Fruit fly (Drosophila melanogaster): Measurements from ENCODE around the gene CG34456.

DNA sequence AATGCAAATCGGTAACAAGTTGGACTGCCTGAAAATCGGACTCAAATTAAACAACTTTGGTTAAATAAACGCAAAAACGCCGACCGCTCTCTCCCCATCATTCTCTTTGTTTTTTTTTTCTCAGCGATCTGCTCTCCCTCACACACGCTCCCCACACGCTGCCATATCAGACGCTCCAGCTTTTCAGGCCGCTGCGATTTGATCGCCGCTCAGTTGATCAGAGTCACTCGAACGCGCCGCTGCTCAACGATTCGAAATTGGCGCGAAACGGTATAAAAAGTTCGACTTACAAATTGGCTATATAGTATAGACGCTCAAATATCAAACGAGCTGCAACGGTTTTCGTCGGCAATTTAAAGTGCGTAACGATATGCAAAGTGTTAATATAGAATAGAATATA is 21.7 kb upstream of the CG34456 start:
- TF ChIP-seq Pdp1 (GFP tag; optimal IDR thresholded peaks at IDR 0.05) (no peak), sima (GFP tag; optimal IDR thresholded peaks at IDR 0.05) (no peak), Optix (GFP tag; IDR thresholded peaks at IDR 0.05) (no peak), Hr78 (GFP tag; optimal IDR thresholded peaks at IDR 0.05) (no peak), h (optimal IDR thresholded peaks at IDR 0.05) (no peak), pros (GFP tag; optimal IDR thresholded peaks at IDR 0.05) (no peak), CG9215 (GFP tag; IDR thresholded peaks at IDR 0.05) (no peak), CG17186 (GFP tag; optimal IDR thresholded peaks at IDR 0.05) (no peak), ttk (GFP tag; IDR thresholded peaks at IDR 0.05) (no peak), CG12391 (tag; optimal IDR thresholded peaks at IDR 0.05) (no peak)

Measured in whole organism, embryonic.